Fruit fly (Drosophila melanogaster) whole organism, embryonic: ENCODE results near the gene AP-1sigma.

Experiments used
- ATbp ChIP-seq: fragments of 200-800 bp; sonication (Bioruptor generic); optimal IDR thresholded peaks from 2 replicates; lab custom pipeline; 2017; ENCODE audit warnings: missing biosample characterization, mild to moderate bottlenecking, missing genetic modification characterization, missing genetic modification reagents
- Antp ChIP-seq: fragments of 200-800 bp; sonication (Bioruptor generic); optimal IDR thresholded peaks from 3 replicates; lab custom pipeline; 2016; ENCODE audit warnings: missing biosample characterization, missing genetic modification characterization
- Blimp-1 ChIP-seq: fragments of 200-800 bp; sonication (Bioruptor generic); optimal IDR thresholded peaks from 3 replicates; lab custom pipeline; 2018; ENCODE audit warnings: missing biosample characterization, missing genetic modification characterization, mild to moderate bottlenecking, moderate library complexity, missing genetic modification reagents
- Bteb2 ChIP-seq: fragments of 200-800 bp; sonication (Bioruptor generic); optimal IDR thresholded peaks from 2 replicates; lab custom pipeline; 2016; ENCODE audit warnings: missing biosample characterization, missing genetic modification characterization
- CG11504 ChIP-seq: fragments of 200-800 bp; sonication (Bioruptor generic); optimal IDR thresholded peaks from 3 replicates; lab custom pipeline; 2019; ENCODE audit warnings: missing biosample characterization, mild to moderate bottlenecking, missing genetic modification characterization, moderate library complexity
- CG12744 ChIP-seq: fragments of 200-800 bp; sonication (Bioruptor generic); optimal IDR thresholded peaks from 2 replicates; lab custom pipeline; 2016; ENCODE audit warnings: missing biosample characterization, missing genetic modification characterization
- CG14965 ChIP-seq: fragments of 200-800 bp; sonication (Bioruptor generic); optimal IDR thresholded peaks from 2 replicates; lab custom pipeline; 2016; ENCODE audit warnings: missing biosample characterization, missing genetic modification characterization, borderline replicate concordance
- CG18599 ChIP-seq: fragments of 200-800 bp; sonication (Bioruptor generic); optimal IDR thresholded peaks from 3 replicates; lab custom pipeline; 2017; ENCODE audit warnings: missing biosample characterization, missing genetic modification characterization, mild to moderate bottlenecking, moderate library complexity, missing genetic modification reagents
- CG2120 ChIP-seq: fragments of 200-800 bp; sonication (Bioruptor generic); optimal IDR thresholded peaks from 3 replicates; lab custom pipeline; 2016; ENCODE audit warnings: missing biosample characterization, missing genetic modification characterization
- CG2129 ChIP-seq: fragments of 200-800 bp; sonication (Bioruptor generic); IDR thresholded peaks from 2 replicates; pipeline ENCODE4 v1.3.6; 2022; ENCODE audit warnings: missing biosample characterization, missing genetic modification characterization; ENCODE audit not compliant: partially characterized antibody
- CG34422 ChIP-seq: fragments of 200-800 bp; sonication (Bioruptor generic); IDR thresholded peaks from 3 replicates; pipeline ENCODE4 v1.3.6; 2022; ENCODE audit warnings: missing biosample characterization, missing genetic modification characterization
- CG3838 ChIP-seq: fragments of 200-800 bp; sonication (Bioruptor generic); optimal IDR thresholded peaks from 3 replicates; lab custom pipeline; 2016; ENCODE audit warnings: missing biosample characterization, missing genetic modification characterization
- CG4328 ChIP-seq: fragments of 200-800 bp; sonication (Bioruptor generic); optimal IDR thresholded peaks from 3 replicates; lab custom pipeline; 2017; ENCODE audit warnings: missing biosample characterization, missing genetic modification reagents, missing genetic modification characterization
- CG9932 ChIP-seq: fragments of 200-800 bp; sonication (Bioruptor generic); IDR thresholded peaks from 2 replicates; pipeline ENCODE4 v1.3.6; 2022; ENCODE audit warnings: missing biosample characterization, missing genetic modification characterization
- CkIIα-i1 ChIP-seq: fragments of 200-800 bp; sonication (Bioruptor generic); IDR thresholded peaks from 2 replicates; pipeline ENCODE4 v1.3.6; 2022; ENCODE audit warnings: missing biosample characterization, missing genetic modification characterization
- Dek ChIP-seq: fragments of 200-800 bp; sonication (Bioruptor generic); optimal IDR thresholded peaks from 3 replicates; lab custom pipeline; 2019; ENCODE audit warnings: missing biosample characterization, mild to moderate bottlenecking, missing genetic modification characterization, moderate library complexity
- Hey ChIP-seq: fragments of 200-800 bp; sonication (Bioruptor generic); optimal IDR thresholded peaks from 3 replicates; lab custom pipeline; 2018; ENCODE audit warnings: missing biosample characterization, mild to moderate bottlenecking, missing genetic modification characterization
- Hsf ChIP-seq: fragments of 200-800 bp; sonication (Bioruptor generic); optimal IDR thresholded peaks from 3 replicates; lab custom pipeline; 2016; ENCODE audit warnings: missing biosample characterization, missing genetic modification characterization
- Myb ChIP-seq: fragments of 200-800 bp; sonication (Bioruptor generic); optimal IDR thresholded peaks from 2 replicates; lab custom pipeline; 2016; ENCODE audit warnings: missing biosample characterization, missing genetic modification characterization
- Neu2 ChIP-seq: fragments of 200-800 bp; sonication (Bioruptor generic); optimal IDR thresholded peaks from 3 replicates; lab custom pipeline; 2016; ENCODE audit warnings: missing biosample characterization, missing genetic modification characterization, borderline replicate concordance
- Oli ChIP-seq: fragments of 200-800 bp; sonication (Bioruptor generic); optimal IDR thresholded peaks from 2 replicates; lab custom pipeline; 2018; ENCODE audit warnings: missing biosample characterization, mild to moderate bottlenecking, missing genetic modification characterization, moderate library complexity
- Poxn ChIP-seq: fragments of 200-800 bp; sonication (Bioruptor generic); IDR thresholded peaks from 2 replicates; pipeline ENCODE4 v1.3.6; 2022; ENCODE audit warnings: missing biosample characterization, missing genetic modification characterization
- Ravus ChIP-seq: fragments of 200-800 bp; sonication (Bioruptor generic); IDR thresholded peaks from 2 replicates; pipeline ENCODE4 v1.3.6; 2022; ENCODE audit warnings: missing biosample characterization, missing genetic modification characterization
- Spps ChIP-seq: fragments of 200-800 bp; sonication (Bioruptor generic); optimal IDR thresholded peaks from 2 replicates; lab custom pipeline; 2018; ENCODE audit warnings: missing biosample characterization, mild to moderate bottlenecking, missing genetic modification characterization
- abd-A ChIP-seq: fragments of 200-800 bp; sonication (Bioruptor generic); optimal IDR thresholded peaks from 3 replicates; lab custom pipeline; 2019; ENCODE audit warnings: missing biosample characterization, mild to moderate bottlenecking, missing genetic modification characterization, moderate library complexity
- ase ChIP-seq: fragments of 200-800 bp; sonication (Bioruptor generic); IDR thresholded peaks from 3 replicates; pipeline ENCODE4 v1.3.6; 2022; ENCODE audit warnings: missing biosample characterization, missing genetic modification characterization
- bab2 ChIP-seq: fragments of 200-800 bp; sonication (Bioruptor generic); optimal IDR thresholded peaks from 2 replicates; lab custom pipeline; 2016; ENCODE audit warnings: missing biosample characterization, missing genetic modification characterization
- cato ChIP-seq: fragments of 200-800 bp; sonication (Bioruptor generic); optimal IDR thresholded peaks from 2 replicates; lab custom pipeline; 2016; ENCODE audit warnings: missing biosample characterization, missing genetic modification characterization, borderline replicate concordance
- crol ChIP-seq: fragments of 200-800 bp; sonication (Bioruptor generic); IDR thresholded peaks from 2 replicates; pipeline ENCODE4 v1.3.6; 2022; ENCODE audit warnings: missing biosample characterization, missing genetic modification characterization
- da ChIP-seq: fragments of 200-800 bp; sonication (Bioruptor generic); optimal IDR thresholded peaks from 2 replicates; lab custom pipeline; 2016; ENCODE audit warnings: missing biosample characterization, missing genetic modification characterization
- dmrt99B ChIP-seq: fragments of 200-800 bp; sonication (Bioruptor generic); optimal IDR thresholded peaks from 2 replicates; lab custom pipeline; 2018; ENCODE audit warnings: missing biosample characterization, mild to moderate bottlenecking, missing genetic modification characterization, moderate library complexity
- dpn ChIP-seq, 2 experiments: fragments of 200-800 bp; sonication (Bioruptor generic); optimal IDR thresholded peaks; 3 replicates each; lab custom pipeline; 2016; ENCODE audit warnings: missing biosample characterization in 2 of 2, missing genetic modification characterization in 2 of 2
- hth ChIP-seq: fragments of >200 bp; optimal IDR thresholded peaks from 2 replicates; lab custom pipeline; 2017; ENCODE audit warnings: inconsistent platforms
- lola ChIP-seq, 3 experiments: fragments of >200 bp in 2 of 3; fragments of 200-800 bp in 1 of 3; sonication (Bioruptor generic) in 1 of 3; optimal IDR thresholded peaks; 2 replicates each; lab custom pipeline; 2017 to 2019; ENCODE audit warnings: missing biosample characterization in 3 of 3, missing genetic modification characterization in 3 of 3, mild to moderate bottlenecking in 1 of 3, moderate library complexity in 1 of 3
- mld ChIP-seq: fragments of 200-800 bp; sonication (Bioruptor generic); IDR thresholded peaks from 3 replicates; pipeline ENCODE4 v1.3.6; 2022; ENCODE audit warnings: missing biosample characterization, missing genetic modification characterization; ENCODE audit not compliant: partially characterized antibody
- nerfin-1 ChIP-seq: fragments of 200-800 bp; sonication (Bioruptor generic); optimal IDR thresholded peaks from 3 replicates; lab custom pipeline; 2019; ENCODE audit warnings: missing biosample characterization, mild to moderate bottlenecking, missing genetic modification characterization, moderate library complexity
- nmo ChIP-seq: fragments of 200-800 bp; sonication (Bioruptor generic); optimal IDR thresholded peaks from 2 replicates; lab custom pipeline; 2018; ENCODE audit warnings: missing biosample characterization, mild to moderate bottlenecking, missing genetic modification characterization, moderate library complexity
- odd ChIP-seq: fragments of 200-800 bp; sonication (Bioruptor generic); optimal IDR thresholded peaks from 2 replicates; lab custom pipeline; 2017; ENCODE audit warnings: missing biosample characterization, mild to moderate bottlenecking, missing genetic modification characterization
- org-1 ChIP-seq: fragments of 200-800 bp; sonication (Bioruptor generic); optimal IDR thresholded peaks from 2 replicates; lab custom pipeline; 2017; ENCODE audit warnings: missing biosample characterization, missing genetic modification characterization
- peb ChIP-seq: fragments of 200-800 bp; sonication (Bioruptor generic); IDR thresholded peaks from 2 replicates; pipeline ENCODE4 v1.3.6; 2022; ENCODE audit warnings: missing biosample characterization, missing genetic modification characterization
- pho ChIP-seq: fragments of 200-800 bp; sonication (Bioruptor generic); optimal IDR thresholded peaks from 2 replicates; lab custom pipeline; 2016; ENCODE audit warnings: missing biosample characterization, missing genetic modification characterization
- psq ChIP-seq: fragments of 200-800 bp; sonication (Bioruptor generic); optimal IDR thresholded peaks from 2 replicates; lab custom pipeline; 2017; ENCODE audit warnings: missing biosample characterization, missing genetic modification characterization
- repo ChIP-seq: fragments of 200-800 bp; sonication (Bioruptor generic); optimal IDR thresholded peaks from 2 replicates; lab custom pipeline; 2016; ENCODE audit warnings: missing biosample characterization, missing genetic modification characterization
- scrt ChIP-seq: fragments of 200-800 bp; sonication (Bioruptor generic); optimal IDR thresholded peaks from 2 replicates; lab custom pipeline; 2018; ENCODE audit warnings: missing biosample characterization, mild to moderate bottlenecking, missing genetic modification characterization, moderate library complexity
- tap ChIP-seq: fragments of 200-800 bp; optimal IDR thresholded peaks from 3 replicates; lab custom pipeline; 2019; ENCODE audit warnings: missing biosample characterization, mild to moderate bottlenecking, missing genetic modification characterization, moderate library complexity
- tna ChIP-seq: fragments of 200-800 bp; sonication (Bioruptor generic); IDR thresholded peaks from 2 replicates; pipeline ENCODE4 v1.3.6; 2022; ENCODE audit warnings: missing biosample characterization, missing genetic modification characterization; ENCODE audit not compliant: partially characterized antibody
- toy ChIP-seq: fragments of 200-800 bp; sonication (Bioruptor generic); IDR thresholded peaks from 2 replicates; pipeline ENCODE4 v1.3.6; 2022; ENCODE audit warnings: missing biosample characterization, missing genetic modification characterization
- twi ChIP-seq: fragments of 200-800 bp; optimal IDR thresholded peaks from 2 replicates; lab custom pipeline; 2019; ENCODE audit warnings: missing biosample characterization, mild to moderate bottlenecking, missing genetic modification characterization, moderate library complexity
- tx ChIP-seq: fragments of 200-800 bp; sonication (Bioruptor generic); optimal IDR thresholded peaks from 2 replicates; lab custom pipeline; 2016; ENCODE audit warnings: missing biosample characterization, missing genetic modification characterization
- wdn ChIP-seq: fragments of 200-800 bp; sonication (Bioruptor generic); IDR thresholded peaks from 2 replicates; pipeline ENCODE4 v1.3.6; 2022; ENCODE audit warnings: missing biosample characterization, missing genetic modification characterization
- zen ChIP-seq: fragments of 200-800 bp; sonication (Bioruptor generic); optimal IDR thresholded peaks from 3 replicates; lab custom pipeline; 2018; ENCODE audit warnings: missing biosample characterization, mild to moderate bottlenecking, missing genetic modification characterization, moderate library complexity

The AP-1sigma gene

DNA sequence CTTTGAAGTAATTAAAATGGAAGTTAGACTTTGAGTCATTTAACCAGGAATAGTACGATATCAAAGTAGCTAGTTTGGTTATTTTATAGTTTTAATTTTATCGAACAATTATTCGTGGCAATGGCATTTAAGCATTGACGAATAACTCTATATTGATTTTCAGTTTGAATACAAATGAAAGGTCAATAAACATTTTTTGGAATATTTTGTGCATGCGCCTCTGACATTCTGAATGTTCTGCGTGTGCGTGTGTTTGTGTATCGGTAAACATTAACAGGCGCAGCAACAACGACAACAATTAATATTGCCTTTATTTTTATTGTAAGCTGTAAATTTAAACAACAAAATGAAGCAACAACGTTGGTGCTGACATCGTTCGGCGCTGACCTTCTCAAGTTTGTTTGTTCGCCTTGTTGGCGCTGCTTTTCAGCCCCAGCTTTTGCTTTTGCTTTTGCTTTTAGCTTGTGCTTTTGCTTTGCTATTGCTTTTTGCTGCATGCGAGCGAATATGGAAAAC, 49.0 kb upstream of the AP-1sigma start (continued):
- no peak for TF ChIP-seq CG12744
- TF ChIP-seq ase (GFP tag; lab: Robert Waterston, UW): no peak
- no peak for TF ChIP-seq CG2120 (GFP tag; lab: Kevin White, UChicago)
- TF ChIP-seq Antp (GFP tag; lab: Kevin White, UChicago): no peak
- no peak for TF ChIP-seq nerfin-1 (tag; lab: Kevin White, UChicago)
- TF ChIP-seq Hsf (GFP tag; lab: Kevin White, UChicago): no peak
- TF ChIP-seq odd (GFP tag; lab: Kevin White, UChicago): peak; percentile 72
- peak; percentile 53 for TF ChIP-seq CG18599 (GFP tag; lab: Kevin White, UChicago)
- TF ChIP-seq CkIIα-i1: no peak
- TF ChIP-seq repo (GFP tag; lab: Kevin White, UChicago): no peak
- peak; percentile 14 for TF ChIP-seq CG4328 (GFP tag; lab: Kevin White, UChicago)
- TF ChIP-seq crol (GFP tag; lab: Robert Waterston, UW): no peak
- no peak for TF ChIP-seq toy (GFP tag; lab: Robert Waterston, UW)
- no peak for TF ChIP-seq twi (tag; lab: Kevin White, UChicago)
- TF ChIP-seq ATbp: peak; percentile 76
- no peak for TF ChIP-seq CG34422 (GFP tag; lab: Robert Waterston, UW)
- no peak for TF ChIP-seq Neu2
- no peak for TF ChIP-seq dpn (GFP tag; optimal IDR thresholded peaks at IDR 0.05; lab: Kevin White, UChicago)
- TF ChIP-seq Myb: no peak
- TF ChIP-seq cato (GFP tag; lab: Kevin White, UChicago): peak; percentile 6
- TF ChIP-seq tx (GFP tag; lab: Kevin White, UChicago): no peak
- TF ChIP-seq abd-A (tag; lab: Kevin White, UChicago): peak; percentile 45
- no peak for TF ChIP-seq CG2129
- no peak for TF ChIP-seq tna
- no peak for TF ChIP-seq org-1
- TF ChIP-seq wdn: no peak
- TF ChIP-seq pho: no peak
- no peak for TF ChIP-seq Bteb2 (GFP tag; lab: Kevin White, UChicago)
- TF ChIP-seq CG14965 (GFP tag; lab: Kevin White, UChicago): no peak
- TF ChIP-seq hth (lab: Kevin White, UChicago): no peak
- TF ChIP-seq psq: no peak
- no peak for TF ChIP-seq nmo (GFP tag; lab: Kevin White, UChicago)
- peak; percentile 44 for TF ChIP-seq CG11504 (tag; lab: Kevin White, UChicago)
- no peak for TF ChIP-seq da (GFP tag; lab: Kevin White, UChicago)
- no peak for TF ChIP-seq Hey (tag; lab: Kevin White, UChicago)
- peak; percentile 56 for TF ChIP-seq dmrt99B (tag; lab: Kevin White, UChicago)
- TF ChIP-seq Oli (tag; lab: Kevin White, UChicago): peak; percentile 31
- TF ChIP-seq CG9932: no peak
- TF ChIP-seq lola (GFP tag; optimal IDR thresholded peaks at IDR 0.05; lab: Kevin White, UChicago): no peak
- TF ChIP-seq Spps (tag; lab: Kevin White, UChicago): no peak
- TF ChIP-seq bab2: peak; percentile 18
- no peak for TF ChIP-seq Poxn
- peak; percentile 22 for TF ChIP-seq Dek (tag; lab: Kevin White, UChicago)
- no peak for TF ChIP-seq Ravus (GFP tag; lab: Robert Waterston, UW)
- TF ChIP-seq scrt: peak; percentile 0
- TF ChIP-seq tap (tag; lab: Kevin White, UChicago): peak; percentile 21
- TF ChIP-seq mld (GFP tag; lab: Robert Waterston, UW): no peak
- no peak for TF ChIP-seq zen
- no peak for TF ChIP-seq CG3838 (GFP tag; lab: Kevin White, UChicago)
- no peak for TF ChIP-seq peb (GFP tag; lab: Robert Waterston, UW)
- TF ChIP-seq Blimp-1: peak; percentile 47
